Worm (Caenorhabditis elegans) whole organism, L3 larva: ENCODE results near the gene atln-1.

ENCODE experiments used
- aly-2 ChIP-seq: fragments of 150-350 bp; optimal IDR thresholded peaks from 2 replicates; lab custom pipeline; 2014; ENCODE audit warnings: missing biosample characterization, missing genetic modification characterization
- nhr-237 ChIP-seq: fragments of 150-350 bp; optimal IDR thresholded peaks from 2 replicates; lab custom pipeline; 2014; ENCODE audit warnings: missing biosample characterization, missing genetic modification characterization
- pha-4 ChIP-seq: fragments of 150-350 bp; optimal IDR thresholded peaks from 2 replicates; lab custom pipeline; 2014; ENCODE audit warnings: missing biosample characterization, missing genetic modification reagents, missing genetic modification characterization
- snpc-4 ChIP-seq: fragments of 150-350 bp; optimal IDR thresholded peaks from 2 replicates; lab custom pipeline; 2014; ENCODE audit warnings: missing biosample characterization, missing genetic modification characterization
- unc-39 ChIP-seq: sonication (generic microtip); optimal IDR thresholded peaks from 4 replicates; lab custom pipeline; 2017; ENCODE audit warnings: missing biosample characterization, missing genetic modification characterization

ce11 chrIV:2762380-2762779, 26.1 kb upstream of the atln-1 start, which contains the start of gene Y54G2A.77:
- TF ChIP-seq aly-2 (tag; lab: Kevin White, UChicago) = no peak
- TF ChIP-seq nhr-237 (tag; lab: Kevin White, UChicago) = no peak
- no peak for TF ChIP-seq unc-39 (tag; lab: Kevin White, UChicago)
- TF ChIP-seq pha-4 (tag; lab: Kevin White, UChicago) = no peak
- no peak for TF ChIP-seq snpc-4
